Worm (Caenorhabditis elegans): Measurements from ENCODE around the gene B0348.2.

DNA sequence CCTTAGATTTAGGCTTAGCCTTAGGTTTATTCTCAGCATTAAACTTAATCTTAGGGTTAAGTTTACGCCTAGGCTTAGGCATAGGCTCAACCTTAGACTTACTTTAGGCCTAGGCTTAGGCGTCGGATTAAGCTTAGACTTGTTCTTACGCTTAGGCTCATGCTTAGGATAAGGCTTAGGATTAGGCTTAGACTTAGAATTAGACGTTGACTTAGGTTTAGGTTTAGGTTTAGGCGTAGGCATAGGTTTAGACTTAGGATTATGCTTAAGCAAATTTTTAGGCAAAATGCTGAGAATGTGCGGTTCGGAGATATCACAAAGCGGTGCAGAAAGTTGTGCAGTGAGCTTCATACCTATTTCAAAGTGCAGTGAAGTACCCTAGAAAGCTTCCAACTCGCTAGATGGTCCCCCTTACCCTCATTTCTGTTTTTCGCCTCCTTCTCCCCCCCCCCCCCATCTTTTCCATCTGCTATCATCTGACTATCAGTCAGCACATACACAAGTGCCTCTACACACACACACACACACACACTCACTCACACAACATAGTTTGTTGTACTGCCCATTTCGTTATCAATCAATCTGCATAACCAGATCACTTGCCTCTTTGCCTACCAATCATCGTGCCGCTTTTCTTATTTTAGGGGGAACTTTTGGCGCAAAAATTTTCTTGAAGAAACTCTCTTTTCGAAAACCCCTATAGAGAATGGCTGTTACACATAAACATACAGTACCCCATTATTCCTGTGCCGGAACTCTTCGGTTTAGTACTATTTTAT is 28.9 kb upstream of the B0348.2 start:
- no peak for TF ChIP-seq flt-1 (GFP tag; IDR thresholded peaks at IDR 0.05)
- no peak for TF ChIP-seq med-1 (GFP tag; optimal IDR thresholded peaks at IDR 0.05; ENCODE audit: insufficient read depth)
